Worm (Caenorhabditis elegans): ENCODE data around the gene best-9.

Gene best-9

DNA sequence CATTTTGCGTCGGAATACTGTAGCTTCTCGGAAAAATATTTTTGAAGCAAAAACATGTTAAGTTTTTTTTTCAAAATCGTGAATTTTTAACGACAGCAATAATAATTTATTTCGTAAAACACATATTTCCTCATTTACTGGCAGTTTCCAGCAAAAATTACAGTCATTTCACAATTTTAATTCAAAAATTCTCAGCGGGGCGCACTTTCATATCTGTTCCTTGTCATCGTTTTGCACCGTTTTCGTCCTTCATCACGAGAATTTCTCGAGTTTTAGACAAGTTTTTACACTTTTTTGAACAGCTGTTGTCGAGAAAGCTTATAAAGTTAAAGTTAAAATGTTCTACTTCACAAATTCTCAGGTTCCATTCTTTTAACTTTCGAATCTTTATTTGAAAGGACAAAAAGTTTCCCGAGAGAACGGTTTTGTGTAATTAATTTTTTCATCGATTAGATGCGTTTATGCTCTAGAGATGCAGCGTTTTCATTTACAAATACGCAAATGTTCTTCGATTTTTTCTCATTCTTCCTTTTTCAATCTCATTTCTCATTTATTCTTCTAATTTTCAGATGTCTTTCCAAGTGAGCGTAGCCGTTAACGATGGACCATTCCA is 38.1 kb upstream of the best-9 start, which contains the start of gene ddi-1:
TSS of gene ddi-1 (plus strand) at position 563 of the 613 bp plus-strand sequence.
- TF ChIP-seq lin-15B (tag; optimal IDR thresholded peaks at IDR 0.05) (no peak), unc-39 (tag; optimal IDR thresholded peaks at IDR 0.05) (no peak), ZK546.5 (tag; optimal IDR thresholded peaks at IDR 0.05) (no peak), unc-62 (GFP tag; optimal IDR thresholded peaks at IDR 0.05 in 1 of 2) (no peak), unc-62 (tag; optimal IDR thresholded peaks at IDR 0.05) (no peak), sdz-12 (GFP tag; optimal IDR thresholded peaks at IDR 0.05) (no peak), hlh-30 (tag; optimal IDR thresholded peaks at IDR 0.05; ENCODE audit: insufficient read depth) (peak; percentile 82), spr-1 (tag; optimal IDR thresholded peaks at IDR 0.05) (no peak), lin-38 (GFP tag; IDR thresholded peaks at IDR 0.05) (peak; percentile 33)

DNA sequence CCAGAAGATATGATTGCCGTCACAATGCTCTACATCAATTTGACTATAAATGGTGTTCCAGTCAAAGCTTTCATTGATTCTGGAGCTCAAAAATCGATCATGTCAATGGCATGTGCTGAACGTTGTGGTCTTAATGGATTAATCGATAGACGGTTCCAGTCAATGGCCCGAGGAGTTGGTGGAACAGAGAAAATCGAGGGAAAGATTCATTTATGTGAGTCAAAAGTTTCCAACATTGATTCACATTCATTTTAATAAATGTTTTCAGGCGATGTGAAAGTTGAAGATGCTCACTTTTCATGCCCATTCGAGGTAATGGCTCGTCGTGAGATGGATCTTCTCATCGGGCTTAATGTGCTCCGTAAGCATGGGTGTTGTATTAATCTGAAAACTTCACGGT is 36.8 kb upstream of the best-9 start:
- TF ChIP-seq arid-1 (GFP tag; conservative IDR thresholded peaks at IDR 0.05) (no peak), unc-62 (GFP tag; optimal IDR thresholded peaks at IDR 0.05 in 1 of 2) (peak in 1 of 2 experiments; percentile 94), unc-62 (tag; optimal IDR thresholded peaks at IDR 0.05) (no peak), hlh-30 (tag; optimal IDR thresholded peaks at IDR 0.05; ENCODE audit: insufficient read depth) (no peak), tag-97 (GFP tag; IDR thresholded peaks at IDR 0.05) (no peak), mxl-3 (GFP tag; optimal IDR thresholded peaks at IDR 0.05) (no peak), nhr-111 (GFP tag; optimal IDR thresholded peaks at IDR 0.05) (no peak), zfp-3 (GFP tag; conservative IDR thresholded peaks at IDR 0.05) (no peak), R02D3.7 (tag; optimal IDR thresholded peaks at IDR 0.05) (no peak)

DNA sequence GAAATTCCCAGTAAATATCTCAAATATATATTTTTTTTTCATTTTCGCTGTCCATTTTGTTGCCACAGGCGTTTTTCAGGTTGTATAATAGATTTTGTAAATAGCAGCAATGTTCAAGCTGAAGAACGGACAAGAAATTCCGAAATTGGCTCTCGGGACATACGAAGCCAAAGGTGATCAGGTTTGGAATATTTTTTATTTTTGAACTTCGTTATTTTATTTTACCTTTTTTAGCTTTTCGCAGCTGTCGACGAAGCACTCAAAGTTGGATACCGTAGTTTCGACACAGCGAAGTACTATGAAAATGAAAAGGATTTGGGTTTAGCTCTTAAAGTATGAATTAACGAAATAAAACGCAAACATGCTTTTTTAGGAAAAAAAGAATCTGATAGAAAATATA is 36.0 kb upstream of the best-9 start, which contains the start of gene C01G5.5:
TSS of gene C01G5.5 (plus strand) at position 80 of the 400 bp plus-strand sequence.
- no peak for TF ChIP-seq rbr-2 (tag; optimal IDR thresholded peaks at IDR 0.05)
- no peak for TF ChIP-seq hlh-11 (tag; optimal IDR thresholded peaks at IDR 0.05)
- TF ChIP-seq ces-1 (GFP tag; optimal IDR thresholded peaks at IDR 0.05), result no peak
- TF ChIP-seq daf-19 (GFP tag; conservative IDR thresholded peaks at IDR 0.05), result no peak
- TF ChIP-seq fkh-10 (GFP tag; optimal IDR thresholded peaks at IDR 0.05), result no peak
- no peak for TF ChIP-seq cey-2 (tag; optimal IDR thresholded peaks at IDR 0.05; ENCODE audit: borderline replicate concordance, insufficient read depth)
- TF ChIP-seq lin-13 (GFP tag; optimal IDR thresholded peaks at IDR 0.05), result no peak
- TF ChIP-seq lsy-2 (tag; optimal IDR thresholded peaks at IDR 0.05), result no peak
- no peak for TF ChIP-seq nhr-237 (tag; optimal IDR thresholded peaks at IDR 0.05)
- no peak for TF ChIP-seq F10B5.3 (tag; optimal IDR thresholded peaks at IDR 0.05)
- TF ChIP-seq aha-1 (tag), result peak; percentile 59
- TF ChIP-seq snpc-1.2 (GFP tag; IDR thresholded peaks at IDR 0.05), result 0 out of 2 replicates have a peak, but pooled peaks have one; percentile 32
- no peak for TF ChIP-seq lin-29 (GFP tag; IDR thresholded peaks at IDR 0.05)
- no peak for TF ChIP-seq arid-1 (GFP tag; conservative IDR thresholded peaks at IDR 0.05)
- no peak for TF ChIP-seq T26A8.4 (GFP tag; IDR thresholded peaks at IDR 0.05)
- no peak for TF ChIP-seq dve-1 (tag; optimal IDR thresholded peaks at IDR 0.05; ENCODE audit: insufficient read depth)
- TF ChIP-seq sdz-12 (GFP tag; optimal IDR thresholded peaks at IDR 0.05), result no peak
- TF ChIP-seq mes-2 (tag; optimal IDR thresholded peaks at IDR 0.05; ENCODE audit: poor library complexity, severe bottlenecking), result peak; percentile 15
- TF ChIP-seq ztf-7 (tag; optimal IDR thresholded peaks at IDR 0.05), result no peak
- no peak for TF ChIP-seq ceh-62 (tag; optimal IDR thresholded peaks at IDR 0.05)

DNA sequence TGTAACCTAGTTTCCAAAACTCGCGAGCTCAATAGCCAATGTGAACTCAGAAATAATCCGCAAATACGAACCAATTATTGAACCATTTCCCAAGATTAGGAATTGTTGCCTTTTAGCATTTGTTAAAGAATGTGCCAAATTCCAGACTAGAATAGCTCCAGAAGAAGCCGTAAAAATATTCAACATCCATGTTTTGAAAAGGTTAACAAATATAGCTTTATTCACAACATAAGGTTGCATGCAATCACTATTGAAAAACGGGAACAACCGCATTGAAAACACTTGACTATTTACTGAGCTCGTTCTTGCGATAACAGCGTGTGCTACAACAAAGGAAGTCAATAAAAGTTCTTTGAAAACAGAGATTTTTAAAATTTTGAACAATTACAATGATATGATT is 34.0 kb upstream of the best-9 start:
- TF ChIP-seq lin-13 (GFP tag; optimal IDR thresholded peaks at IDR 0.05) (no peak), lin-38 (GFP tag; IDR thresholded peaks at IDR 0.05) (peak; percentile 70), ceh-62 (tag; optimal IDR thresholded peaks at IDR 0.05) (no peak), arid-1 (GFP tag; conservative IDR thresholded peaks at IDR 0.05) (peak; percentile 39; the same call in 1 of the 2 replicates), egl-27 (tag; optimal IDR thresholded peaks at IDR 0.05) (no peak), unc-62 (GFP tag; optimal IDR thresholded peaks at IDR 0.05 in 1 of 2) (no peak), unc-62 (tag; optimal IDR thresholded peaks at IDR 0.05) (no peak), snpc-1.2 (GFP tag; IDR thresholded peaks at IDR 0.05) (peak; percentile 91), ZK337.2 (GFP tag; IDR thresholded peaks at IDR 0.05) (no peak), lin-29 (GFP tag; IDR thresholded peaks at IDR 0.05) (no peak), R02D3.7 (tag; optimal IDR thresholded peaks at IDR 0.05) (no peak), Y75B8A.6 (GFP tag; IDR thresholded peaks at IDR 0.05) (0 out of 2 replicates have a peak, but pooled peaks have one; percentile 14), pha-4 (GFP tag; IDR thresholded peaks at IDR 0.05) (peak; percentile 38; the same call in 1 of the 2 replicates), pha-4 (tag; optimal IDR thresholded peaks at IDR 0.05) (no peak), tra-1 (GFP tag; IDR thresholded peaks at IDR 0.05) (no peak), F49E8.2 (tag; optimal IDR thresholded peaks at IDR 0.05; ENCODE audit: borderline replicate concordance) (peak; percentile 71), attf-4 (tag; optimal IDR thresholded peaks at IDR 0.05) (no peak), Y105C5A.15 (GFP tag; IDR thresholded peaks at IDR 0.05) (peak; percentile 41; the same call in 1 of the 2 replicates), T20F7.1 (GFP tag; optimal IDR thresholded peaks at IDR 0.05) (no peak), mdt-29 (GFP tag; IDR thresholded peaks at IDR 0.05) (no peak)
